Worm (Caenorhabditis elegans) whole organism, L4 larva: ENCODE data around the gene npr-4.
A peak's percentile ranks its signal among the peaks of the same experiment; 100 is the strongest.

Source experiments
- D1046.2 ChIP-seq: fragments of 200-800 bp; sonication (Bioruptor generic); IDR thresholded peaks from 2 replicates; pipeline ENCODE4 v1.3.6; 2022; ENCODE audit warnings: missing genetic modification characterization, missing compliant biosample characterization
- F10B5.3 ChIP-seq: sonication (generic microtip); optimal IDR thresholded peaks from 2 replicates; lab custom pipeline; 2016; ENCODE audit warnings: mild to moderate bottlenecking, missing genetic modification characterization, missing compliant biosample characterization
- F26F4.8 ChIP-seq: fragments of 200-800 bp; sonication (Bioruptor generic); conservative IDR thresholded peaks from 2 replicates; pipeline ENCODE4 v1.3.6; 2022; ENCODE audit warnings: missing genetic modification characterization, missing compliant biosample characterization
- F44E2.7 ChIP-seq: fragments of 200-800 bp; sonication (Bioruptor generic); IDR thresholded peaks from 2 replicates; pipeline ENCODE4 v2.1.2; 2022; ENCODE audit warnings: missing genetic modification characterization, missing compliant biosample characterization
- T20F7.1 ChIP-seq: fragments of 200-800 bp; sonication (Bioruptor generic); optimal IDR thresholded peaks from 2 replicates; lab custom pipeline; 2018; ENCODE audit warnings: mild to moderate bottlenecking, missing genetic modification characterization, missing compliant biosample characterization
- T26A8.4 ChIP-seq: fragments of 200-800 bp; sonication (Bioruptor generic); IDR thresholded peaks from 2 replicates; pipeline ENCODE4 v1.3.6; 2022; ENCODE audit warnings: missing genetic modification characterization, missing compliant biosample characterization
- Y105C5A.15 ChIP-seq: fragments of 200-800 bp; sonication (Bioruptor generic); IDR thresholded peaks from 2 replicates; pipeline ENCODE4 v1.3.6; 2022; ENCODE audit warnings: missing genetic modification characterization, missing compliant biosample characterization
- Y48G9A.11 ChIP-seq: fragments of 200-800 bp; sonication (Bioruptor generic); IDR thresholded peaks from 2 replicates; pipeline ENCODE4 v1.3.6; 2022; ENCODE audit warnings: missing genetic modification reagents, missing genetic modification characterization, missing compliant biosample characterization
- ZK546.5 ChIP-seq, 2 experiments: sonication (generic microtip); optimal IDR thresholded peaks; 2 replicates each; lab custom pipeline; 2017; ENCODE audit warnings: missing biosample characterization in 2 of 2, missing genetic modification characterization in 2 of 2
- ama-1 ChIP-seq: fragments of 150-350 bp; optimal IDR thresholded peaks from 2 replicates; lab custom pipeline; 2014; ENCODE audit warnings: inconsistent platforms, mixed read lengths
- arid-1 ChIP-seq: fragments of 200-800 bp; sonication (Bioruptor generic); conservative IDR thresholded peaks from 2 replicates; pipeline ENCODE4 v1.3.6; 2022; ENCODE audit warnings: missing genetic modification reagents, missing genetic modification characterization, missing compliant biosample characterization
- attf-4 ChIP-seq: sonication (generic microtip); optimal IDR thresholded peaks from 3 replicates; lab custom pipeline; 2017; ENCODE audit warnings: missing biosample characterization, missing genetic modification characterization
- ceh-32 ChIP-seq: sonication (generic microtip); optimal IDR thresholded peaks from 2 replicates; lab custom pipeline; 2016; ENCODE audit warnings: mild to moderate bottlenecking, missing genetic modification characterization, missing compliant biosample characterization; ENCODE audit not compliant: poor library complexity
- ceh-44 ChIP-seq: fragments of 200-800 bp; sonication (Bioruptor generic); IDR thresholded peaks from 2 replicates; pipeline ENCODE4 v1.3.6; 2022; ENCODE audit warnings: missing genetic modification reagents, missing genetic modification characterization, missing compliant biosample characterization
- ces-1 ChIP-seq: fragments of 150-350 bp; sonication (generic microtip); optimal IDR thresholded peaks from 4 replicates; lab custom pipeline; 2014; ENCODE audit warnings: missing biosample characterization, missing genetic modification reagents, missing genetic modification characterization
- cey-2 ChIP-seq: sonication (generic microtip); optimal IDR thresholded peaks from 3 replicates; lab custom pipeline; 2017; ENCODE audit warnings: missing genetic modification characterization, mild to moderate bottlenecking, missing compliant biosample characterization, antibody characterized with exemption, borderline replicate concordance; ENCODE audit not compliant: insufficient read depth
- ctbp-1 ChIP-seq: fragments of 200-800 bp; sonication (Bioruptor generic); IDR thresholded peaks from 2 replicates; pipeline ENCODE4 v1.3.6; 2022; ENCODE audit warnings: missing genetic modification reagents, missing genetic modification characterization, missing compliant biosample characterization
- daf-12 ChIP-seq: fragments of 150-350 bp; optimal IDR thresholded peaks from 2 replicates; lab custom pipeline; 2014; ENCODE audit warnings: missing biosample characterization, missing genetic modification reagents, missing genetic modification characterization
- daf-16 ChIP-seq, 3 experiments: sonication (generic microtip); optimal IDR thresholded peaks; 2 replicates each; lab custom pipeline; 2016 to 2017; ENCODE audit warnings: missing genetic modification characterization in 3 of 3, missing genetic modification reagents in 3 of 3, mild to moderate bottlenecking in 2 of 3, missing compliant biosample characterization in 2 of 3, missing biosample characterization in 1 of 3, moderate library complexity in 1 of 3
- daf-19 ChIP-seq: fragments of 200-800 bp; sonication (Bioruptor generic); conservative IDR thresholded peaks from 2 replicates; pipeline ENCODE4 v1.3.6; 2022; ENCODE audit warnings: missing genetic modification characterization, missing compliant biosample characterization
- dmd-6 ChIP-seq: fragments of 200-800 bp; sonication (Bioruptor generic); IDR thresholded peaks from 2 replicates; pipeline ENCODE4 v1.3.6; 2022; ENCODE audit warnings: missing genetic modification reagents, missing genetic modification characterization, missing compliant biosample characterization
- duxl-1 ChIP-seq: sonication (generic microtip); optimal IDR thresholded peaks from 2 replicates; lab custom pipeline; 2016; ENCODE audit warnings: mild to moderate bottlenecking, missing genetic modification characterization, moderate library complexity, missing compliant biosample characterization; ENCODE audit not compliant: poor library complexity
- dve-1 ChIP-seq: sonication (generic microtip); optimal IDR thresholded peaks from 2 replicates; lab custom pipeline; 2017; ENCODE audit warnings: antibody characterized with exemption, mild to moderate bottlenecking, missing genetic modification characterization, missing compliant biosample characterization; ENCODE audit not compliant: insufficient read depth
- egl-43 ChIP-seq: fragments of 200-800 bp; sonication (Bioruptor generic); IDR thresholded peaks from 2 replicates; pipeline ENCODE4 v1.3.6; 2022; ENCODE audit warnings: missing genetic modification reagents, missing genetic modification characterization, missing compliant biosample characterization
- hif-1 ChIP-seq, 2 experiments: sonication (generic microtip); optimal IDR thresholded peaks; 2 replicates each; lab custom pipeline; 2016 to 2017; ENCODE audit warnings: missing compliant biosample characterization in 2 of 2, missing genetic modification characterization in 2 of 2, missing genetic modification reagents in 2 of 2, missing genotype in 2 of 2, mild to moderate bottlenecking in 1 of 2
- hlh-11 ChIP-seq: fragments of 200-800 bp; sonication (Bioruptor generic); optimal IDR thresholded peaks from 2 replicates; lab custom pipeline; 2018; ENCODE audit warnings: mild to moderate bottlenecking, missing genetic modification characterization, missing compliant biosample characterization
- lim-7 ChIP-seq: fragments of 200-800 bp; sonication (Bioruptor generic); IDR thresholded peaks from 2 replicates; pipeline ENCODE4 v1.3.6; 2022; ENCODE audit warnings: missing genetic modification characterization, missing compliant biosample characterization
- lin-1 ChIP-seq: fragments of 200-800 bp; sonication (Bioruptor generic); IDR thresholded peaks from 2 replicates; pipeline ENCODE4 v1.3.6; 2022; ENCODE audit warnings: missing genetic modification reagents, missing genetic modification characterization, missing compliant biosample characterization
- lin-39 ChIP-seq: fragments of 150-350 bp; optimal IDR thresholded peaks from 2 replicates; lab custom pipeline; 2014; ENCODE audit warnings: missing biosample characterization, missing genetic modification reagents, missing genetic modification characterization
- lsy-2 ChIP-seq, 2 experiments: fragments of 150-350 bp in 1 of 2; sonication (generic microtip) in 1 of 2; optimal IDR thresholded peaks; 2 replicates each; lab custom pipeline; 2014 to 2017; ENCODE audit warnings: missing biosample characterization in 2 of 2, missing genetic modification characterization in 2 of 2
- mdt-29 ChIP-seq: fragments of 200-800 bp; sonication (Bioruptor generic); IDR thresholded peaks from 2 replicates; pipeline ENCODE4 v1.3.6; 2022; ENCODE audit warnings: missing genetic modification reagents, missing genetic modification characterization, missing compliant biosample characterization
- mes-2 ChIP-seq: sonication (generic microtip); optimal IDR thresholded peaks from 2 replicates; lab custom pipeline; 2016; ENCODE audit warnings: missing genotype, mild to moderate bottlenecking, missing genetic modification characterization, missing compliant biosample characterization; ENCODE audit not compliant: poor library complexity, severe bottlenecking
- mxl-2 ChIP-seq: fragments of 200-800 bp; sonication (Bioruptor generic); conservative IDR thresholded peaks from 2 replicates; pipeline ENCODE4 v1.3.6; 2022; ENCODE audit warnings: missing genetic modification reagents, missing genetic modification characterization, missing compliant biosample characterization
- mxl-3 ChIP-seq: fragments of 200-800 bp; sonication (Bioruptor generic); optimal IDR thresholded peaks from 2 replicates; lab custom pipeline; 2018; ENCODE audit warnings: mild to moderate bottlenecking, missing genetic modification characterization, missing compliant biosample characterization
- nhr-102 ChIP-seq: sonication (generic microtip); optimal IDR thresholded peaks from 2 replicates; lab custom pipeline; 2016; ENCODE audit warnings: mild to moderate bottlenecking, missing genetic modification characterization, moderate library complexity, missing compliant biosample characterization
- nhr-25 ChIP-seq: sonication (generic microtip); optimal IDR thresholded peaks from 2 replicates; lab custom pipeline; 2017; ENCODE audit warnings: missing genetic modification characterization, mild to moderate bottlenecking, missing compliant biosample characterization, antibody characterized with exemption, moderate library complexity, borderline replicate concordance; ENCODE audit not compliant: insufficient read depth
- nhr-28 ChIP-seq: fragments of 150-350 bp; optimal IDR thresholded peaks from 2 replicates; lab custom pipeline; 2014; ENCODE audit warnings: missing biosample characterization, missing genetic modification characterization
- nhr-48 ChIP-seq: sonication (generic microtip); optimal IDR thresholded peaks from 2 replicates; lab custom pipeline; 2016; ENCODE audit warnings: mild to moderate bottlenecking, missing genetic modification characterization, missing compliant biosample characterization
- nhr-6 ChIP-seq: fragments of 150-350 bp; optimal IDR thresholded peaks from 2 replicates; lab custom pipeline; 2014; ENCODE audit warnings: missing biosample characterization, missing genetic modification characterization
- nhr-76 ChIP-seq: fragments of 150-350 bp; optimal IDR thresholded peaks from 2 replicates; lab custom pipeline; 2014; ENCODE audit warnings: missing biosample characterization, missing genetic modification characterization
- nhr-77 ChIP-seq: fragments of 150-350 bp; optimal IDR thresholded peaks from 2 replicates; lab custom pipeline; 2014; ENCODE audit warnings: missing biosample characterization, missing genetic modification characterization
- php-3 ChIP-seq: fragments of 200-800 bp; sonication (Bioruptor generic); IDR thresholded peaks from 2 replicates; pipeline ENCODE4 v1.3.6; 2022; ENCODE audit warnings: missing genetic modification reagents, missing genetic modification characterization, missing compliant biosample characterization
- rbr-2 ChIP-seq: sonication (generic microtip); optimal IDR thresholded peaks from 2 replicates; lab custom pipeline; 2016; ENCODE audit warnings: missing genotype, missing genetic modification characterization, missing compliant biosample characterization
- set-16 ChIP-seq: fragments of 200-800 bp; sonication (Bioruptor generic); IDR thresholded peaks from 2 replicates; pipeline ENCODE4 v1.3.6; 2022; ENCODE audit warnings: missing genetic modification reagents, missing genetic modification characterization, missing compliant biosample characterization
- skn-1 ChIP-seq: fragments of 150-350 bp; optimal IDR thresholded peaks from 2 replicates; lab custom pipeline; 2014; ENCODE audit warnings: missing biosample characterization, missing genetic modification characterization
- snpc-1.2 ChIP-seq: fragments of 200-800 bp; sonication (Bioruptor generic); IDR thresholded peaks from 2 replicates; pipeline ENCODE4 v1.3.6; 2022; ENCODE audit warnings: missing genetic modification reagents, missing genetic modification characterization, missing compliant biosample characterization
- zfp-2 ChIP-seq: sonication (generic microtip); optimal IDR thresholded peaks from 2 replicates; lab custom pipeline; 2016; ENCODE audit warnings: mild to moderate bottlenecking, missing genetic modification characterization, missing compliant biosample characterization
- zip-11 ChIP-seq: fragments of 200-800 bp; sonication (Bioruptor generic); IDR thresholded peaks from 2 replicates; pipeline ENCODE4 v1.3.6; 2022; ENCODE audit warnings: missing genetic modification characterization, missing compliant biosample characterization
- zip-2 ChIP-seq: fragments of 150-350 bp; optimal IDR thresholded peaks from 2 replicates; lab custom pipeline; 2014; ENCODE audit warnings: missing biosample characterization, missing genetic modification characterization
- ztf-11 ChIP-seq: fragments of 150-350 bp; optimal IDR thresholded peaks from 2 replicates; lab custom pipeline; 2014; ENCODE audit warnings: missing biosample characterization, missing genetic modification characterization

The npr-4 gene

ce11 chrX:12518469-12518868 is 33.0 kb downstream of the npr-4 start:
- TF ChIP-seq mxl-3 (peak; percentile 26), D1046.2 (GFP tag; lab: Robert Waterston, UW) (no peak), ceh-44 (no peak), mdt-29 (GFP tag; lab: Robert Waterston, UW) (0 out of 2 replicates have a peak, but pooled peaks have one; percentile 60), snpc-1.2 (GFP tag; lab: Robert Waterston, UW) (no peak), skn-1 (tag; lab: Kevin White, UChicago) (no peak), daf-19 (GFP tag; lab: Robert Waterston, UW) (no peak), F44E2.7 (no peak), lin-1 (GFP tag; lab: Robert Waterston, UW) (peak; percentile 76; the same call in 1 of the 2 replicates), arid-1 (GFP tag; lab: Robert Waterston, UW) (no peak), Y48G9A.11 (GFP tag; lab: Robert Waterston, UW) (no peak), F10B5.3 (tag; lab: Kevin White, UChicago) (no peak), rbr-2 (tag; lab: Kevin White, UChicago) (no peak), ces-1 (GFP tag; lab: Kevin White, UChicago) (no peak), dmd-6 (GFP tag; lab: Robert Waterston, UW) (peak; percentile 90), ama-1 (no peak), attf-4 (no peak), daf-16 (GFP tag; optimal IDR thresholded peaks at IDR 0.05; lab: Kevin White, UChicago) (no peak), daf-16 (tag; optimal IDR thresholded peaks at IDR 0.05; lab: Kevin White, UChicago) (peak; percentile 93), zip-2 (tag; lab: Kevin White, UChicago) (no peak), ztf-11 (tag; lab: Kevin White, UChicago) (no peak), nhr-77 (tag; lab: Kevin White, UChicago) (peak; percentile 13), duxl-1 (no peak), lim-7 (no peak), hlh-11 (tag; lab: Kevin White, UChicago) (peak; percentile 62), nhr-25 (tag; lab: Kevin White, UChicago) (no peak), nhr-6 (tag; lab: Kevin White, UChicago) (no peak), ctbp-1 (GFP tag; lab: Robert Waterston, UW) (no peak), mxl-2 (GFP tag; lab: Robert Waterston, UW) (no peak), zip-11 (GFP tag; lab: Robert Waterston, UW) (no peak), dve-1 (tag; lab: Kevin White, UChicago) (peak; percentile 81), nhr-28 (tag; lab: Kevin White, UChicago) (peak; percentile 96), Y105C5A.15 (GFP tag; lab: Robert Waterston, UW) (no peak), egl-43 (no peak), nhr-76 (tag; lab: Kevin White, UChicago) (no peak), cey-2 (tag; lab: Kevin White, UChicago) (no peak), hif-1 (tag; optimal IDR thresholded peaks at IDR 0.05; lab: Kevin White, UChicago) (peak in 1 of 2 experiments; percentile 47), ceh-32 (no peak), nhr-102 (peak; percentile 72), mes-2 (peak; percentile 16), lin-39 (no peak), F26F4.8 (GFP tag; lab: Robert Waterston, UW) (no peak), php-3 (GFP tag; lab: Robert Waterston, UW) (peak; percentile 76), set-16 (GFP tag; lab: Robert Waterston, UW) (no peak), ZK546.5 (tag; optimal IDR thresholded peaks at IDR 0.05; lab: Kevin White, UChicago) (no peak), T20F7.1 (GFP tag; lab: Kevin White, UChicago) (no peak), lsy-2 (tag; optimal IDR thresholded peaks at IDR 0.05; lab: Kevin White, UChicago) (no peak), nhr-48 (tag; lab: Kevin White, UChicago) (peak; percentile 9), T26A8.4 (no peak), daf-12 (no peak), zfp-2 (tag; lab: Kevin White, UChicago) (no peak)
